Worm (Caenorhabditis elegans): ENCODE measurements around the gene mans-3.
A peak's percentile ranks its signal among the peaks of the same experiment; 100 is the strongest.

ce11 chrX:5213565-5213964 is 48.4 kb downstream of the mans-3 start:
- TF ChIP-seq aly-2 (tag; optimal IDR thresholded peaks at IDR 0.05) (no peak), lir-3 (tag; optimal IDR thresholded peaks at IDR 0.05) (no peak), mes-2 (tag; optimal IDR thresholded peaks at IDR 0.05; ENCODE audit: poor library complexity, severe bottlenecking) (peak; percentile 31), nhr-25 (tag; optimal IDR thresholded peaks at IDR 0.05; ENCODE audit: borderline replicate concordance, insufficient read depth) (no peak), lsy-2 (tag; optimal IDR thresholded peaks at IDR 0.05) (peak in 1 of 2 experiments; percentile 45), zag-1 (tag; optimal IDR thresholded peaks at IDR 0.05) (no peak), nhr-102 (tag; optimal IDR thresholded peaks at IDR 0.05) (peak; percentile 46)

All from whole organism, L4 larva.